Worm (Caenorhabditis elegans) whole organism, L4 larva: ENCODE data around the gene VZK822L.2.

ENCODE experiments used
- D1046.2 ChIP-seq: fragments of 200-800 bp; sonication (Bioruptor generic); IDR thresholded peaks from 2 replicates; pipeline ENCODE4 v1.3.6; 2022; ENCODE audit warnings: missing genetic modification characterization, missing compliant biosample characterization
- F37D6.2 ChIP-seq: sonication (generic microtip); optimal IDR thresholded peaks from 2 replicates; lab custom pipeline; 2016; ENCODE audit warnings: mild to moderate bottlenecking, missing genetic modification characterization, missing compliant biosample characterization
- F49E8.2 ChIP-seq: sonication (generic microtip); optimal IDR thresholded peaks from 2 replicates; lab custom pipeline; 2016; ENCODE audit warnings: missing compliant biosample characterization, mild to moderate bottlenecking, missing genetic modification characterization, borderline replicate concordance
- T26A8.4 ChIP-seq: fragments of 200-800 bp; sonication (Bioruptor generic); IDR thresholded peaks from 2 replicates; pipeline ENCODE4 v1.3.6; 2022; ENCODE audit warnings: missing genetic modification characterization, missing compliant biosample characterization
- Y105C5A.15 ChIP-seq: fragments of 200-800 bp; sonication (Bioruptor generic); IDR thresholded peaks from 2 replicates; pipeline ENCODE4 v1.3.6; 2022; ENCODE audit warnings: missing genetic modification characterization, missing compliant biosample characterization
- Y48G9A.11 ChIP-seq: fragments of 200-800 bp; sonication (Bioruptor generic); IDR thresholded peaks from 2 replicates; pipeline ENCODE4 v1.3.6; 2022; ENCODE audit warnings: missing genetic modification reagents, missing genetic modification characterization, missing compliant biosample characterization
- ZK337.2 ChIP-seq: fragments of 200-800 bp; sonication (Bioruptor generic); IDR thresholded peaks from 2 replicates; pipeline ENCODE4 v1.3.6; 2022; ENCODE audit warnings: missing genetic modification reagents, missing genetic modification characterization, missing compliant biosample characterization
- ZK546.5 ChIP-seq, 2 experiments: sonication (generic microtip); optimal IDR thresholded peaks; 2 replicates each; lab custom pipeline; 2017; ENCODE audit warnings: missing biosample characterization in 2 of 2, missing genetic modification characterization in 2 of 2
- ama-1 ChIP-seq: fragments of 150-350 bp; optimal IDR thresholded peaks from 2 replicates; lab custom pipeline; 2014; ENCODE audit warnings: inconsistent platforms, mixed read lengths
- ceh-20 ChIP-seq: fragments of 200-800 bp; sonication (Bioruptor generic); IDR thresholded peaks from 2 replicates; pipeline ENCODE4 v1.3.6; 2022; ENCODE audit warnings: missing genetic modification reagents, missing genetic modification characterization, missing compliant biosample characterization
- ceh-28 ChIP-seq: fragments of 150-350 bp; optimal IDR thresholded peaks from 2 replicates; lab custom pipeline; 2014; ENCODE audit warnings: missing biosample characterization, missing genetic modification reagents, missing genetic modification characterization
- ceh-62 ChIP-seq: sonication (generic microtip); optimal IDR thresholded peaks from 2 replicates; lab custom pipeline; 2017; ENCODE audit warnings: missing biosample characterization, missing genetic modification characterization
- daf-16 ChIP-seq, 3 experiments: sonication (generic microtip); optimal IDR thresholded peaks; 2 replicates each; lab custom pipeline; 2016 to 2017; ENCODE audit warnings: missing genetic modification characterization in 3 of 3, missing genetic modification reagents in 3 of 3, mild to moderate bottlenecking in 2 of 3, missing compliant biosample characterization in 2 of 3, missing biosample characterization in 1 of 3, moderate library complexity in 1 of 3
- daf-8 ChIP-seq: fragments of 200-800 bp; sonication (Bioruptor generic); IDR thresholded peaks from 2 replicates; pipeline ENCODE4 v1.3.6; 2022; ENCODE audit warnings: missing genetic modification characterization, missing compliant biosample characterization
- dmd-6 ChIP-seq: fragments of 200-800 bp; sonication (Bioruptor generic); IDR thresholded peaks from 2 replicates; pipeline ENCODE4 v1.3.6; 2022; ENCODE audit warnings: missing genetic modification reagents, missing genetic modification characterization, missing compliant biosample characterization
- dmd-8 ChIP-seq: fragments of 200-800 bp; sonication (Bioruptor generic); IDR thresholded peaks from 2 replicates; pipeline ENCODE4 v1.3.6; 2022; ENCODE audit warnings: missing genetic modification characterization, missing compliant biosample characterization
- duxl-1 ChIP-seq: sonication (generic microtip); optimal IDR thresholded peaks from 2 replicates; lab custom pipeline; 2016; ENCODE audit warnings: mild to moderate bottlenecking, missing genetic modification characterization, moderate library complexity, missing compliant biosample characterization; ENCODE audit not compliant: poor library complexity
- dve-1 ChIP-seq: sonication (generic microtip); optimal IDR thresholded peaks from 2 replicates; lab custom pipeline; 2017; ENCODE audit warnings: antibody characterized with exemption, mild to moderate bottlenecking, missing genetic modification characterization, missing compliant biosample characterization; ENCODE audit not compliant: insufficient read depth
- fkh-10 ChIP-seq: fragments of 150-350 bp; optimal IDR thresholded peaks from 2 replicates; lab custom pipeline; 2014; ENCODE audit warnings: missing biosample characterization, missing genetic modification reagents, missing genetic modification characterization
- hif-1 ChIP-seq, 2 experiments: sonication (generic microtip); optimal IDR thresholded peaks; 2 replicates each; lab custom pipeline; 2016 to 2017; ENCODE audit warnings: missing compliant biosample characterization in 2 of 2, missing genetic modification characterization in 2 of 2, missing genetic modification reagents in 2 of 2, missing genotype in 2 of 2, mild to moderate bottlenecking in 1 of 2
- hmg-1.1 ChIP-seq: fragments of 200-800 bp; sonication (Bioruptor generic); IDR thresholded peaks from 2 replicates; pipeline ENCODE4 v1.3.6; 2022; ENCODE audit warnings: missing genetic modification reagents, missing genetic modification characterization, missing compliant biosample characterization
- jun-1 ChIP-seq: fragments of 150-350 bp; optimal IDR thresholded peaks from 2 replicates; lab custom pipeline; 2014; ENCODE audit warnings: missing biosample characterization, missing genetic modification reagents, missing genetic modification characterization
- lin-13 ChIP-seq: fragments of 150-350 bp; optimal IDR thresholded peaks from 2 replicates; lab custom pipeline; 2014; ENCODE audit warnings: missing biosample characterization, missing genetic modification reagents, missing genetic modification characterization
- lin-15B ChIP-seq: fragments of 150-350 bp; sonication (generic microtip); optimal IDR thresholded peaks from 3 replicates; lab custom pipeline; 2014; ENCODE audit warnings: missing biosample characterization, missing genetic modification characterization
- lin-38 ChIP-seq: fragments of 200-800 bp; sonication (Bioruptor generic); IDR thresholded peaks from 2 replicates; pipeline ENCODE4 v1.3.6; 2022; ENCODE audit warnings: missing genetic modification reagents, missing genetic modification characterization, missing compliant biosample characterization
- lir-3 ChIP-seq: sonication (generic microtip); optimal IDR thresholded peaks from 2 replicates; lab custom pipeline; 2016; ENCODE audit warnings: mild to moderate bottlenecking, missing genetic modification characterization, missing compliant biosample characterization
- madf-5 ChIP-seq, 2 experiments: fragments of 200-800 bp; sonication (Bioruptor generic); IDR thresholded peaks; 2 replicates each; pipeline ENCODE4 v1.3.6; 2022; ENCODE audit warnings: missing compliant biosample characterization in 2 of 2, missing genetic modification characterization in 2 of 2
- mdl-1 ChIP-seq, 2 experiments: fragments of 150-350 bp in 1 of 2; sonication (generic microtip) in 1 of 2; optimal IDR thresholded peaks; 2 replicates each; lab custom pipeline; 2014 to 2017; ENCODE audit warnings: missing biosample characterization in 2 of 2, missing genetic modification characterization in 2 of 2
- mdt-29 ChIP-seq: fragments of 200-800 bp; sonication (Bioruptor generic); IDR thresholded peaks from 2 replicates; pipeline ENCODE4 v1.3.6; 2022; ENCODE audit warnings: missing genetic modification reagents, missing genetic modification characterization, missing compliant biosample characterization
- mxl-3 ChIP-seq: fragments of 200-800 bp; sonication (Bioruptor generic); optimal IDR thresholded peaks from 2 replicates; lab custom pipeline; 2018; ENCODE audit warnings: mild to moderate bottlenecking, missing genetic modification characterization, missing compliant biosample characterization
- nhr-111 ChIP-seq: fragments of 200-800 bp; sonication (Bioruptor generic); optimal IDR thresholded peaks from 2 replicates; lab custom pipeline; 2018; ENCODE audit warnings: mild to moderate bottlenecking, missing genetic modification characterization, missing compliant biosample characterization
- nhr-28 ChIP-seq: fragments of 150-350 bp; optimal IDR thresholded peaks from 2 replicates; lab custom pipeline; 2014; ENCODE audit warnings: missing biosample characterization, missing genetic modification characterization
- nhr-42 ChIP-seq: fragments of 200-800 bp; sonication (Bioruptor generic); IDR thresholded peaks from 2 replicates; pipeline ENCODE4 v1.3.6; 2022; ENCODE audit warnings: missing genetic modification characterization, missing compliant biosample characterization
- nhr-6 ChIP-seq: fragments of 150-350 bp; optimal IDR thresholded peaks from 2 replicates; lab custom pipeline; 2014; ENCODE audit warnings: missing biosample characterization, missing genetic modification characterization
- php-3 ChIP-seq: fragments of 200-800 bp; sonication (Bioruptor generic); IDR thresholded peaks from 2 replicates; pipeline ENCODE4 v1.3.6; 2022; ENCODE audit warnings: missing genetic modification reagents, missing genetic modification characterization, missing compliant biosample characterization
- pqm-1 ChIP-seq: sonication (generic microtip); optimal IDR thresholded peaks from 2 replicates; lab custom pipeline; 2017; ENCODE audit warnings: missing biosample characterization, missing genetic modification characterization
- sdz-12 ChIP-seq: fragments of 200-800 bp; sonication (Bioruptor generic); optimal IDR thresholded peaks from 2 replicates; lab custom pipeline; 2018; ENCODE audit warnings: mild to moderate bottlenecking, missing genetic modification characterization, missing compliant biosample characterization
- skn-1 ChIP-seq: fragments of 150-350 bp; optimal IDR thresholded peaks from 2 replicates; lab custom pipeline; 2014; ENCODE audit warnings: missing biosample characterization, missing genetic modification characterization
- snpc-1.2 ChIP-seq: fragments of 200-800 bp; sonication (Bioruptor generic); IDR thresholded peaks from 2 replicates; pipeline ENCODE4 v1.3.6; 2022; ENCODE audit warnings: missing genetic modification reagents, missing genetic modification characterization, missing compliant biosample characterization
- spr-3 ChIP-seq: fragments of 200-800 bp; sonication (Bioruptor generic); optimal IDR thresholded peaks from 2 replicates; lab custom pipeline; 2018; ENCODE audit warnings: mild to moderate bottlenecking, missing genetic modification characterization, missing compliant biosample characterization
- tra-1 ChIP-seq: fragments of 200-800 bp; sonication (Bioruptor generic); IDR thresholded peaks from 2 replicates; pipeline ENCODE4 v1.3.6; 2022; ENCODE audit warnings: missing genetic modification reagents, missing genetic modification characterization, missing compliant biosample characterization
- unc-39 ChIP-seq: sonication (generic microtip); optimal IDR thresholded peaks from 2 replicates; lab custom pipeline; 2017; ENCODE audit warnings: missing biosample characterization, missing genetic modification characterization
- unc-62 ChIP-seq, 3 experiments: fragments of 150-350 bp in 1 of 3; sonication (generic microtip); optimal IDR thresholded peaks in 2 of 3; peaks in 1 of 3; 1 replicate in 1 of 3; 2 replicates in 2 of 3; lab custom pipeline; 2014 to 2017; ENCODE audit warnings: missing biosample characterization in 3 of 3, missing genetic modification characterization in 3 of 3, missing genetic modification reagents in 3 of 3, missing genotype in 1 of 3
- zfp-2 ChIP-seq: sonication (generic microtip); optimal IDR thresholded peaks from 2 replicates; lab custom pipeline; 2016; ENCODE audit warnings: mild to moderate bottlenecking, missing genetic modification characterization, missing compliant biosample characterization
- zfp-3 ChIP-seq: fragments of 200-800 bp; sonication (Bioruptor generic); conservative IDR thresholded peaks from 2 replicates; pipeline ENCODE4 v1.3.6; 2022; ENCODE audit warnings: missing genetic modification reagents, missing genetic modification characterization, missing compliant biosample characterization
- zip-2 ChIP-seq: fragments of 150-350 bp; optimal IDR thresholded peaks from 2 replicates; lab custom pipeline; 2014; ENCODE audit warnings: missing biosample characterization, missing genetic modification characterization

The VZK822L.2 gene

ce11 chrIV:11952612-11953299 lies 40.9 kb downstream of the VZK822L.2 start, which contains the start of gene gdh-1 (continued):
- TF ChIP-seq ceh-28 (no peak), D1046.2 (GFP tag; lab: Robert Waterston, UW) (no peak), duxl-1 (no peak), sdz-12 (no peak), php-3 (GFP tag; lab: Robert Waterston, UW) (no peak), lin-38 (GFP tag; lab: Robert Waterston, UW) (no peak), tra-1 (GFP tag; lab: Robert Waterston, UW) (no peak), unc-39 (tag; lab: Kevin White, UChicago) (no peak), T26A8.4 (GFP tag; lab: Robert Waterston, UW) (no peak), lin-13 (GFP tag; lab: Kevin White, UChicago) (no peak), ama-1 (lab: Kevin White, UChicago) (peak; percentile 84), zip-2 (no peak), dmd-6 (peak; percentile 56), fkh-10 (GFP tag; lab: Kevin White, UChicago) (no peak), jun-1 (tag; lab: Kevin White, UChicago) (no peak)

ce11 chrIV:11955592-11955991 lies 43.8 kb downstream of the VZK822L.2 start:
- TF ChIP-seq F37D6.2 (no peak), dve-1 (tag; lab: Kevin White, UChicago) (peak; percentile 84), mdt-29 (GFP tag; lab: Robert Waterston, UW) (peak; percentile 66; the same call in 1 of the 2 replicates), unc-39 (tag; lab: Kevin White, UChicago) (no peak), ceh-62 (no peak), fkh-10 (GFP tag; lab: Kevin White, UChicago) (no peak), lin-15B (tag; lab: Kevin White, UChicago) (no peak), hif-1 (tag; optimal IDR thresholded peaks at IDR 0.05; lab: Kevin White, UChicago) (peak in 1 of 2 experiments; percentile 2), lin-38 (GFP tag; lab: Robert Waterston, UW) (peak; percentile 46), zip-2 (no peak), skn-1 (tag; lab: Kevin White, UChicago) (no peak), ceh-28 (no peak), spr-3 (GFP tag; lab: Kevin White, UChicago) (peak; percentile 76), zfp-3 (GFP tag; lab: Robert Waterston, UW) (peak; percentile 69; the same call in 1 of the 2 replicates), nhr-28 (tag; lab: Kevin White, UChicago) (peak; percentile 75), mxl-3 (GFP tag; lab: Kevin White, UChicago) (peak; percentile 51), ZK337.2 (no peak), dmd-6 (peak; percentile 94), unc-62 (GFP tag; optimal IDR thresholded peaks at IDR 0.05 in 1 of 2; lab: Kevin White, UChicago) (no peak), unc-62 (tag; optimal IDR thresholded peaks at IDR 0.05; lab: Kevin White, UChicago) (no peak), ama-1 (lab: Kevin White, UChicago) (peak; percentile 55), snpc-1.2 (GFP tag; lab: Robert Waterston, UW) (no peak), tra-1 (GFP tag; lab: Robert Waterston, UW) (peak; percentile 65), Y105C5A.15 (no peak), php-3 (GFP tag; lab: Robert Waterston, UW) (0 out of 2 replicates have a peak, but pooled peaks have one; percentile 34), Y48G9A.11 (peak; percentile 7; the same call in 1 of the 2 replicates), mdl-1 (tag; optimal IDR thresholded peaks at IDR 0.05; lab: Kevin White, UChicago) (peak; percentile 34 to 76), duxl-1 (no peak), dmd-8 (GFP tag; lab: Robert Waterston, UW) (no peak), hmg-1.1 (GFP tag; lab: Robert Waterston, UW) (peak; percentile 15; the same call in 1 of the 2 replicates), daf-16 (GFP tag; optimal IDR thresholded peaks at IDR 0.05; lab: Kevin White, UChicago) (peak in 1 of 2 experiments; percentile 73), daf-16 (tag; optimal IDR thresholded peaks at IDR 0.05; lab: Kevin White, UChicago) (peak; percentile 92), zfp-2 (tag; lab: Kevin White, UChicago) (no peak), nhr-6 (no peak), daf-8 (GFP tag; lab: Robert Waterston, UW) (no peak), madf-5 (GFP tag; IDR thresholded peaks at IDR 0.05; lab: Robert Waterston, UW) (no peak), lir-3 (no peak), F49E8.2 (tag; lab: Kevin White, UChicago) (no peak), nhr-42 (GFP tag; lab: Robert Waterston, UW) (no peak), ZK546.5 (tag; optimal IDR thresholded peaks at IDR 0.05; lab: Kevin White, UChicago) (no peak), ceh-20 (GFP tag; lab: Robert Waterston, UW) (no peak), pqm-1 (tag; lab: Kevin White, UChicago) (peak; percentile 90), nhr-111 (GFP tag; lab: Kevin White, UChicago) (no peak)
